Worm (Caenorhabditis elegans): ENCODE results near the gene Y71H2AM.29.

DNA sequence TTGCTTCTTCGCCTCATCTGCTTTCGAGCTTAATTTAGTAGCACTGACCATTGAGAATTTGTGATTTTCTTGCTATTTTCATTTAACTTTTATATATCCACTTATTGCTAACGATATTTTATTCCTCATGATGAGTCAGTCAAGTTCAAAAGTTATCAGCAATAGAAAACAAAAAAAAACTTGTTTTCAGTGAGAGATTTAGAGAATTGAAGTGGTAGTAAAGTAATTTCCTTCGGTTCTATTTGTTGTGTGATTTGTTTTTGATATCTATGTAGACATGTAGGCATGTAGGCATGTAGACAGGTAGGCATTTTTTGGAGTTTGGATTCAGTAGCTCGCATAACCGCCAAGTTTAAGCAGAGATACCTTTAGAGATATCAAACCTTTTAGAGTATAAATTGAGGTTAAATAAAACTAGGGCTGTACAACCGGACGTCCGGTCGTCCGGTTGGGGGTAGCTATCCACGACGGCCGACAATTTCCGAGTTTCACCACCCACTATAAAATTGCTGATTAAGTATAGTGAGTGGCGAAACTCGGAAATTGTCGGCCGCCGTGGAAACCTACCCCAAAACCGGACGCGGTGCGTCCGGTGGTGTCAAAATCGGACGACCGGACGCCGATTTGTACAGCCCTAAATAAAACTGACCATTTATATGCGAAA is 8.4 kb downstream of the Y71H2AM.29 start, which contains the start of gene Y71H2AR.2:
- TF ChIP-seq tab-1 (GFP tag; IDR thresholded peaks at IDR 0.05), result no peak
- no peak for TF ChIP-seq ref-1 (GFP tag; conservative IDR thresholded peaks at IDR 0.05)
- no peak for TF ChIP-seq ztf-29 (GFP tag; IDR thresholded peaks at IDR 0.05)
- TF ChIP-seq cog-1 (tag; optimal IDR thresholded peaks at IDR 0.05), result no peak
- no peak for TF ChIP-seq flt-1 (GFP tag; IDR thresholded peaks at IDR 0.05)
- TF ChIP-seq med-1 (GFP tag; optimal IDR thresholded peaks at IDR 0.05; ENCODE audit: insufficient read depth), result no peak
